Worm (Caenorhabditis elegans): Measurements from ENCODE around the gene tnc-2.

The tnc-2 gene

ce11 chrII:10452620-10453019 lies 14.0 kb upstream of the tnc-2 start, which contains the start of gene ZK673.4:
Gene ZK673.4 (plus strand): TSS chrII:10452920.
- 0 out of 2 replicates have a peak, but pooled peaks have one; percentile 22 for TF ChIP-seq mcd-1 (GFP tag; IDR thresholded peaks at IDR 0.05)
- TF ChIP-seq F49E8.2 (tag; optimal IDR thresholded peaks at IDR 0.05; ENCODE audit: insufficient read depth), result no peak

ce11 chrII:10456979-10457378 lies 9.7 kb upstream of the tnc-2 start, which contains the start of gene ZK673.11:
Gene ZK673.11 (plus strand): TSS chrII:10457279.
- TF ChIP-seq ama-1 (optimal IDR thresholded peaks at IDR 0.05) (no peak), ama-1 (GFP tag; optimal IDR thresholded peaks at IDR 0.05) (no peak), F52B5.7 (tag; optimal IDR thresholded peaks at IDR 0.05) (no peak), akir-1 (GFP tag; optimal IDR thresholded peaks at IDR 0.05) (no peak), F10E7.11 (tag; optimal IDR thresholded peaks at IDR 0.05) (no peak), T07F8.4 (tag; optimal IDR thresholded peaks at IDR 0.05) (no peak), bed-1 (GFP tag; IDR thresholded peaks at IDR 0.05) (no peak), athp-1 (tag; optimal IDR thresholded peaks at IDR 0.05) (no peak), rpc-1 (optimal IDR thresholded peaks at IDR 0.05) (no peak), rpc-1 (tag; optimal IDR thresholded peaks at IDR 0.05) (no peak)

- TF ChIP-seq K11D2.4 (GFP tag; IDR thresholded peaks at IDR 0.05) (no peak), hrde-1 (tag; optimal IDR thresholded peaks at IDR 0.05; ENCODE audit: borderline replicate concordance) (no peak), aptf-2 (GFP tag; conservative IDR thresholded peaks at IDR 0.05) (no peak), ztf-3 (GFP tag; optimal IDR thresholded peaks at IDR 0.05) (no peak), bed-2 (GFP tag; IDR thresholded peaks at IDR 0.05) (no peak), zfh-2 (GFP tag; conservative IDR thresholded peaks at IDR 0.05) (no peak)
Measured at ce11 chrII:10461207-10461606, 5.4 kb upstream of the tnc-2 start, which contains the start of gene ZK673.5. Gene ZK673.5 (plus strand): TSS chrII:10461507.

- TF ChIP-seq rpc-1 (optimal IDR thresholded peaks at IDR 0.05) (no peak), rpc-1 (tag; optimal IDR thresholded peaks at IDR 0.05) (no peak), chd-7 (tag; optimal IDR thresholded peaks at IDR 0.05) (no peak), nfya-1 (tag; optimal IDR thresholded peaks at IDR 0.05; ENCODE audit: borderline replicate concordance, insufficient read depth) (no peak), ztf-3 (GFP tag; optimal IDR thresholded peaks at IDR 0.05) (no peak), Y53F4B.3 (GFP tag; IDR thresholded peaks at IDR 0.05) (no peak), sea-2 (GFP tag; IDR thresholded peaks at IDR 0.05) (no peak), ceh-40 (GFP tag; IDR thresholded peaks at IDR 0.05) (no peak), ztf-22 (GFP tag; optimal IDR thresholded peaks at IDR 0.05) (no peak)
Measured at ce11 chrII:10464230-10464920, 2.3 kb upstream of the tnc-2 start, which contains the start of the genes ZK673.6 and sdz-37. Gene ZK673.6 (minus strand): TSS chrII:10464330. Gene sdz-37 (plus strand): TSS chrII:10464870.

- peak; percentile 61 for TF ChIP-seq nhr-80 (tag; optimal IDR thresholded peaks at IDR 0.05)
- TF ChIP-seq Y79H2A.3 (GFP tag; conservative IDR thresholded peaks at IDR 0.05), result no peak
Measured at ce11 chrII:10470159-10470558, 3.5 kb downstream of the tnc-2 start, which contains the start of gene clec-143. Gene clec-143 (minus strand): TSS chrII:10470297.

- TF ChIP-seq mxl-1 (tag; optimal IDR thresholded peaks at IDR 0.05), result no peak
- no peak for TF ChIP-seq C06A6.2 (GFP tag; conservative IDR thresholded peaks at IDR 0.05)
- TF ChIP-seq mcd-1 (GFP tag; IDR thresholded peaks at IDR 0.05), result no peak
- TF ChIP-seq F39B2.1 (GFP tag; IDR thresholded peaks at IDR 0.05), result no peak
- TF ChIP-seq nhr-80 (tag; optimal IDR thresholded peaks at IDR 0.05), result no peak
- TF ChIP-seq B0019.2 (GFP tag; conservative IDR thresholded peaks at IDR 0.05), result no peak
- no peak for TF ChIP-seq ztf-28 (GFP tag; IDR thresholded peaks at IDR 0.05)
- TF ChIP-seq T26A5.8 (tag; optimal IDR thresholded peaks at IDR 0.05), result no peak
- no peak for TF ChIP-seq B0336.3 (GFP tag; IDR thresholded peaks at IDR 0.05)
- no peak for TF ChIP-seq F10E7.11 (tag; optimal IDR thresholded peaks at IDR 0.05)
- TF ChIP-seq ceh-27 (GFP tag; optimal IDR thresholded peaks at IDR 0.05), result no peak
- no peak for TF ChIP-seq Y67H2A.10 (GFP tag; conservative IDR thresholded peaks at IDR 0.05)
- no peak for TF ChIP-seq F22D6.2 (tag; optimal IDR thresholded peaks at IDR 0.05)
- no peak for TF ChIP-seq egrh-3 (GFP tag; IDR thresholded peaks at IDR 0.05)
- no peak for TF ChIP-seq die-1 (tag; optimal IDR thresholded peaks at IDR 0.05)
- no peak for TF ChIP-seq let-607 (tag; optimal IDR thresholded peaks at IDR 0.05)
Measured at ce11 chrII:10471247-10471646, 4.6 kb downstream of the tnc-2 start, which contains the start of gene ZK666.1. Gene ZK666.1 (minus strand): TSS chrII:10471347.

Measured in whole organism, young adult.